Fruit fly (Drosophila melanogaster): ENCODE measurements around the gene peg.

peg gene

DNA sequence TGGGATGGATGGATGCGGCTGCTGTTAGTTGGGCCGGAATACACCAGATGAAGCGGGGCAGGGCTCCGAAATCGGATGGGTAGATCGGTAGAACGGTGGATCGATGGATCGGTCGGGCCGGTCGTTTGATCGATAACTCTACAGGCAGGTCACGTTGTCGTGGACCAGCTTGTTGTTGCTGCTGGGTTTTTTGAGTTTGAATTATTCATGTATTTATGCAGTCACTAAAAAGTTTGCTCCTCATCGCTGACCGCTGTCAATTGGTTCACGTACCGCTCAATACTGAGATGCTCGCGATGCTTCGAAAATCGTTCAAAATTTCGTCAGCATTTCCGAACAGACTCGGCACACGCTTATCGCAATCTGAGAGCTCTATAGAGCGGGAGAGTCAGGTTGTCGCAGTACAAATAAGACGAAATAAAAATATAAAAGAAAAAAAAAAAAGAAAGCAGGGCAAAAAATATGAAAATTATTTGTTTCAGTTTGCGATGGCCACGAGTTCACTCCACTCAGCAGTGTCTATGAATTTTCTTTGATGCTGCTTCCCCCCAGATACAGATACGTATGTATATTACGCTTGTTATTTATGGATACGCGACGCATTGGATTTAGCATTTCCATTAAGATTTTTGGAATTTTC is at the start of gene peg:
Gene peg, minus strand, starts transcription at position 262 of the 640 bp plus-strand sequence.
- TF ChIP-seq Sox102F (GFP tag; optimal IDR thresholded peaks at IDR 0.05) (peak; percentile 40), CG32006 (GFP tag; optimal IDR thresholded peaks at IDR 0.05) (peak; percentile 15), OdsH (GFP tag; optimal IDR thresholded peaks at IDR 0.05) (peak; percentile 26), Ets96B (tag; optimal IDR thresholded peaks at IDR 0.05) (no peak), cyc (GFP tag; optimal IDR thresholded peaks at IDR 0.05) (no peak), CG8119 (GFP tag; IDR thresholded peaks at IDR 0.05) (peak; percentile 54; the same call in 2 of the 3 replicates), vri (GFP tag; optimal IDR thresholded peaks at IDR 0.05) (peak; percentile 70), CG6163 (GFP tag; IDR thresholded peaks at IDR 0.05) (peak; percentile 75), CG9139 (GFP tag; optimal IDR thresholded peaks at IDR 0.05) (peak; percentile 31), CG6276 (GFP tag; optimal IDR thresholded peaks at IDR 0.05) (peak; percentile 55), CG16779 (tag; optimal IDR thresholded peaks at IDR 0.05) (peak; percentile 55), Gug (GFP tag; IDR thresholded peaks at IDR 0.05) (peak; percentile 40; the same call in 1 of the 2 replicates), topi (GFP tag; optimal IDR thresholded peaks at IDR 0.05) (peak; percentile 38), CG3032 (tag; optimal IDR thresholded peaks at IDR 0.05) (no peak), net (GFP tag; optimal IDR thresholded peaks at IDR 0.05) (peak; percentile 28), fd85E (GFP tag; optimal IDR thresholded peaks at IDR 0.05) (no peak), CG6808 (GFP tag; optimal IDR thresholded peaks at IDR 0.05) (peak; percentile 26), CG15336 (GFP tag; IDR thresholded peaks at IDR 0.05) (peak; percentile 44; the same call in 1 of the 2 replicates), pdm3 (GFP tag; optimal IDR thresholded peaks at IDR 0.05) (peak; percentile 12), Smox (GFP tag; optimal IDR thresholded peaks at IDR 0.05) (peak; percentile 8), eg (GFP tag; IDR thresholded peaks at IDR 0.05) (peak; percentile 81), Met (GFP tag; optimal IDR thresholded peaks at IDR 0.05) (peak; percentile 20), svp (GFP tag) (peak; percentile 81), Eip78C (GFP tag) (peak; percentile 65), acj6 (GFP tag; optimal IDR thresholded peaks at IDR 0.05) (no peak), fd59A (GFP tag; optimal IDR thresholded peaks at IDR 0.05) (no peak), Ets21C (GFP tag; optimal IDR thresholded peaks at IDR 0.05) (no peak)

- no peak for TF ChIP-seq fd59A (GFP tag; optimal IDR thresholded peaks at IDR 0.05)
- no peak for TF ChIP-seq Sox15 (GFP tag; optimal IDR thresholded peaks at IDR 0.05)
- TF ChIP-seq CG16779 (tag; optimal IDR thresholded peaks at IDR 0.05) = no peak
- TF ChIP-seq vri (GFP tag; optimal IDR thresholded peaks at IDR 0.05) = no peak
- TF ChIP-seq Eip75B (GFP tag; optimal IDR thresholded peaks at IDR 0.05) = no peak
Measured at dm6 chr3R:21073707-21074106, 49.7 kb upstream of the peg start, which contains the start of gene dmrt93B. dmrt93B (plus strand) TSS chr3R:21074007.

DNA sequence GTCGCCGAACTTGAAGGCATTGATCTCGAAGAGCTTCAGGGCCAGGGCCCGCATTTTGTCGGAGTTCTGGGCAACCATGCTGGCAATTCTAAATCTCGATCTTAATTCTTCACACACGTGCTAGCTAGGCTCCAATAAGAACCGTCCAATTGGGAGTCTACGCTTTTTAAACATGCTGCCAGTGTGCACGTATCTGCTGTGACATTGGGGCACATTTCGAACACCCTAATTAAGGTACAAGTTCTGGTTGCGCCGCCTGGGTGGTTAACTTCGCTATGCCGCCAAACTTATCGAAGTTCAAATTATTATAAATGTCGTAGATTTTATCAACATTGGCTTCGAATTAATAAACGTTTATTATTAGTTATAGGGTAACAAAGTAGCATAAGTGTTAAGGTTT is 49.2 kb upstream of the peg start, which contains the start of gene r-l:
Gene r-l, minus strand, starts transcription at position 179 of the 400 bp plus-strand sequence.
- TF ChIP-seq net (GFP tag; optimal IDR thresholded peaks at IDR 0.05) (no peak), CG11294 (GFP tag; IDR thresholded peaks at IDR 0.05) (no peak), CG34406 (GFP tag; optimal IDR thresholded peaks at IDR 0.05) (no peak), fkh (GFP tag; optimal IDR thresholded peaks at IDR 0.05) (no peak), Ets96B (tag; optimal IDR thresholded peaks at IDR 0.05) (no peak), spab (GFP tag; optimal IDR thresholded peaks at IDR 0.05) (no peak), CG6792 (GFP tag; optimal IDR thresholded peaks at IDR 0.05) (no peak), Smox (GFP tag; optimal IDR thresholded peaks at IDR 0.05) (no peak), Eip78C (GFP tag) (no peak), Eip75B (GFP tag; optimal IDR thresholded peaks at IDR 0.05) (no peak), Ets21C (GFP tag; optimal IDR thresholded peaks at IDR 0.05) (no peak)

- no peak for TF ChIP-seq OdsH (GFP tag; optimal IDR thresholded peaks at IDR 0.05)
Measured at dm6 chr3R:21071943-21072500, 48.1 kb upstream of the peg start.

All from whole organism, prepupa.